Fruit fly (Drosophila melanogaster): ENCODE measurements around the gene CG3857.

CG3857 gene

dm6 chrX:1963591-1964216 is 23.9 kb upstream of the CG3857 start (continued):
- TF ChIP-seq CG2875 (GFP tag; optimal IDR thresholded peaks at IDR 0.05) (peak; percentile 89), dm (GFP tag; optimal IDR thresholded peaks at IDR 0.05) (peak; percentile 81), CG7839 (tag; optimal IDR thresholded peaks at IDR 0.05) (peak; percentile 96), Hr51 (GFP tag; optimal IDR thresholded peaks at IDR 0.05) (peak; percentile 89 to 95), tup (GFP tag; optimal IDR thresholded peaks at IDR 0.05) (peak; percentile 86), Stat92E (GFP tag; optimal IDR thresholded peaks at IDR 0.05) (no peak), ems (GFP tag; optimal IDR thresholded peaks at IDR 0.05) (peak; percentile 95), CG2199 (GFP tag; IDR thresholded peaks at IDR 0.05) (peak; percentile 96), cato (GFP tag; optimal IDR thresholded peaks at IDR 0.05; ENCODE audit: borderline replicate concordance) (peak; percentile 89), Chrac-16 (GFP tag; optimal IDR thresholded peaks at IDR 0.05) (peak; percentile 91), Gug (GFP tag; IDR thresholded peaks at IDR 0.05) (peak; percentile 97), CG11560 (tag; IDR thresholded peaks at IDR 0.05) (peak; percentile 82), CG6683 (GFP tag; optimal IDR thresholded peaks at IDR 0.05) (peak; percentile 86), oc (tag; optimal IDR thresholded peaks at IDR 0.05) (peak; percentile 96), CG3995 (GFP tag; optimal IDR thresholded peaks at IDR 0.05) (peak; percentile 64), Hmx (GFP tag; optimal IDR thresholded peaks at IDR 0.05) (peak; percentile 71), YL-1 (GFP tag; optimal IDR thresholded peaks at IDR 0.05) (peak; percentile 53), HLH4C (GFP tag; IDR thresholded peaks at IDR 0.05; ENCODE audit: partially characterized antibody) (no peak), Spps (tag; optimal IDR thresholded peaks at IDR 0.05) (peak; percentile 40), nau (GFP tag; optimal IDR thresholded peaks at IDR 0.05) (peak; percentile 90), CG4328 (GFP tag; optimal IDR thresholded peaks at IDR 0.05) (peak; percentile 92), CG11093 (GFP tag; IDR thresholded peaks at IDR 0.05) (peak; percentile 95), NC2β (GFP tag; optimal IDR thresholded peaks at IDR 0.05) (peak; percentile 86), ssp (GFP tag; IDR thresholded peaks at IDR 0.05) (peak; percentile 87), CG3407 (GFP tag; optimal IDR thresholded peaks at IDR 0.05) (peak; percentile 89), Mrtf (GFP tag; IDR thresholded peaks at IDR 0.05) (peak; percentile 97), Vsx1 (GFP tag; optimal IDR thresholded peaks at IDR 0.05) (peak; percentile 89), CG17385 (GFP tag; optimal IDR thresholded peaks at IDR 0.05) (peak; percentile 92), zf30C (GFP tag; optimal IDR thresholded peaks at IDR 0.05) (no peak), CG15011 (GFP tag; optimal IDR thresholded peaks at IDR 0.05) (peak; percentile 82), mld (GFP tag; IDR thresholded peaks at IDR 0.05; ENCODE audit: partially characterized antibody) (no peak), jumu (GFP tag; optimal IDR thresholded peaks at IDR 0.05) (peak; percentile 91), CG12219 (GFP tag; optimal IDR thresholded peaks at IDR 0.05) (peak; percentile 95), CG32532 (GFP tag; IDR thresholded peaks at IDR 0.05) (peak; percentile 92), sim (GFP tag; IDR thresholded peaks at IDR 0.05) (peak; percentile 84), HmgZ (tag; optimal IDR thresholded peaks at IDR 0.05) (peak; percentile 95), CG1233 (GFP tag; optimal IDR thresholded peaks at IDR 0.05) (peak; percentile 93), slou (GFP tag; optimal IDR thresholded peaks at IDR 0.05) (peak; percentile 78), Hey (tag; optimal IDR thresholded peaks at IDR 0.05) (peak; percentile 77), CG9876 (GFP tag; optimal IDR thresholded peaks at IDR 0.05) (peak; percentile 83), Mad (GFP tag; optimal IDR thresholded peaks at IDR 0.05) (peak; percentile 91), crc (GFP tag; optimal IDR thresholded peaks at IDR 0.05) (peak; percentile 78), Dref (GFP tag; IDR thresholded peaks at IDR 0.05) (0 out of 2 replicates have a peak, but pooled peaks have one; percentile 31), CG6272 (GFP tag; IDR thresholded peaks at IDR 0.05) (peak; percentile 92), Opbp (GFP tag; IDR thresholded peaks at IDR 0.05; ENCODE audit: partially characterized antibody) (no peak), mam (GFP tag; optimal IDR thresholded peaks at IDR 0.05) (peak; percentile 94), fd96Cb (tag; optimal IDR thresholded peaks at IDR 0.05) (peak; percentile 95), sisA (GFP tag; IDR thresholded peaks at IDR 0.05) (peak; percentile 98), Asciz (GFP tag; optimal IDR thresholded peaks at IDR 0.05) (peak; percentile 89)

All from whole organism, embryonic.